Worm (Caenorhabditis elegans) whole organism, late embryonic: ENCODE results near the gene ubc-9.
A peak's percentile ranks its signal among the peaks of the same experiment; 100 is the strongest.

Source experiments
- T23F11.4 ChIP-seq: fragments of 200-800 bp; sonication (Bioruptor generic); optimal IDR thresholded peaks from 2 replicates; lab custom pipeline; 2018; ENCODE audit warnings: mild to moderate bottlenecking, missing genetic modification characterization, missing compliant biosample characterization
- ceh-14 ChIP-seq: sonication (generic microtip); optimal IDR thresholded peaks from 2 replicates; lab custom pipeline; 2016; ENCODE audit warnings: missing genotype, missing genetic modification characterization, missing compliant biosample characterization
- ceh-18 ChIP-seq: sonication (generic microtip); optimal IDR thresholded peaks from 2 replicates; lab custom pipeline; 2016; ENCODE audit warnings: missing genetic modification characterization, missing compliant biosample characterization
- ceh-19 ChIP-seq: fragments of 200-800 bp; sonication (Bioruptor generic); optimal IDR thresholded peaks from 2 replicates; lab custom pipeline; 2018; ENCODE audit warnings: mild to moderate bottlenecking, missing genetic modification characterization, missing compliant biosample characterization
- ceh-2 ChIP-seq: sonication (generic microtip); optimal IDR thresholded peaks from 2 replicates; lab custom pipeline; 2016; ENCODE audit warnings: missing genotype, missing genetic modification characterization, missing compliant biosample characterization
- ceh-30 ChIP-seq: fragments of 150-350 bp; optimal IDR thresholded peaks from 2 replicates; lab custom pipeline; 2014; ENCODE audit warnings: missing biosample characterization, missing genetic modification characterization
- ceh-34 ChIP-seq: sonication (generic microtip); optimal IDR thresholded peaks from 2 replicates; lab custom pipeline; 2016; ENCODE audit warnings: mild to moderate bottlenecking, missing genetic modification characterization, missing compliant biosample characterization
- ceh-48 ChIP-seq: sonication (generic microtip); optimal IDR thresholded peaks from 2 replicates; lab custom pipeline; 2016; ENCODE audit warnings: missing genetic modification characterization, inconsistent platforms, missing compliant biosample characterization
- che-1 ChIP-seq: sonication (generic microtip); optimal IDR thresholded peaks from 2 replicates; lab custom pipeline; 2016; ENCODE audit warnings: mild to moderate bottlenecking, missing genetic modification characterization, missing compliant biosample characterization
- dmd-4 ChIP-seq: sonication (generic microtip); optimal IDR thresholded peaks from 2 replicates; lab custom pipeline; 2016; ENCODE audit warnings: borderline replicate concordance, missing genetic modification characterization, missing compliant biosample characterization
- dve-1 ChIP-seq: sonication (generic microtip); optimal IDR thresholded peaks from 2 replicates; lab custom pipeline; 2017; ENCODE audit warnings: antibody characterized with exemption, mild to moderate bottlenecking, missing genetic modification characterization, missing compliant biosample characterization
- elt-2 ChIP-seq: sonication (generic microtip); optimal IDR thresholded peaks from 2 replicates; lab custom pipeline; 2016; ENCODE audit warnings: missing genetic modification reagents, missing genetic modification characterization, missing compliant biosample characterization
- ets-4 ChIP-seq: sonication (generic microtip); optimal IDR thresholded peaks from 2 replicates; lab custom pipeline; 2016; ENCODE audit warnings: missing genetic modification characterization, missing compliant biosample characterization
- eyg-1 ChIP-seq: sonication (generic microtip); optimal IDR thresholded peaks from 2 replicates; lab custom pipeline; 2016; ENCODE audit warnings: missing genotype, missing genetic modification characterization, missing compliant biosample characterization
- gmeb-2 ChIP-seq: sonication (generic microtip); optimal IDR thresholded peaks from 2 replicates; lab custom pipeline; 2016; ENCODE audit warnings: missing genetic modification characterization, inconsistent platforms, missing compliant biosample characterization
- hlh-13 ChIP-seq: fragments of 200-800 bp; sonication (Bioruptor generic); optimal IDR thresholded peaks from 2 replicates; lab custom pipeline; 2018; ENCODE audit warnings: mild to moderate bottlenecking, missing genetic modification characterization, missing compliant biosample characterization
- hlh-15 ChIP-seq: sonication (generic microtip); optimal IDR thresholded peaks from 2 replicates; lab custom pipeline; 2016; ENCODE audit warnings: missing genetic modification characterization, missing compliant biosample characterization
- hlh-30 ChIP-seq: sonication (generic microtip); optimal IDR thresholded peaks from 2 replicates; lab custom pipeline; 2017; ENCODE audit warnings: antibody characterized with exemption, missing genetic modification characterization, missing compliant biosample characterization; ENCODE audit not compliant: insufficient read depth
- hlh-6 ChIP-seq: sonication (generic microtip); optimal IDR thresholded peaks from 2 replicates; lab custom pipeline; 2016; ENCODE audit warnings: missing genotype, missing genetic modification characterization, missing compliant biosample characterization
- hlh-8 ChIP-seq: sonication (generic microtip); optimal IDR thresholded peaks from 2 replicates; lab custom pipeline; 2016; ENCODE audit warnings: missing genotype, missing genetic modification characterization, missing compliant biosample characterization
- lim-6 ChIP-seq: sonication (generic microtip); optimal IDR thresholded peaks from 2 replicates; lab custom pipeline; 2016; ENCODE audit warnings: missing genetic modification characterization, missing compliant biosample characterization
- lin-11 ChIP-seq: fragments of 200-800 bp; sonication (Bioruptor generic); optimal IDR thresholded peaks from 2 replicates; lab custom pipeline; 2018; ENCODE audit warnings: mild to moderate bottlenecking, missing genetic modification characterization, missing compliant biosample characterization
- mec-3 ChIP-seq: sonication (generic microtip); optimal IDR thresholded peaks from 2 replicates; lab custom pipeline; 2016; ENCODE audit warnings: borderline replicate concordance, missing genetic modification characterization, missing compliant biosample characterization
- nhr-232 ChIP-seq: sonication (generic microtip); optimal IDR thresholded peaks from 2 replicates; lab custom pipeline; 2016; ENCODE audit warnings: missing genetic modification characterization, missing compliant biosample characterization
- npax-4 ChIP-seq: sonication (generic microtip); optimal IDR thresholded peaks from 2 replicates; lab custom pipeline; 2016; ENCODE audit warnings: missing genetic modification characterization, missing compliant biosample characterization
- odd-2 ChIP-seq: sonication (generic microtip); optimal IDR thresholded peaks from 2 replicates; lab custom pipeline; 2017; ENCODE audit warnings: antibody characterized with exemption, mild to moderate bottlenecking, missing genetic modification characterization, missing compliant biosample characterization
- pag-3 ChIP-seq: sonication (generic microtip); optimal IDR thresholded peaks from 2 replicates; lab custom pipeline; 2016; ENCODE audit warnings: missing compliant biosample characterization, missing genetic modification characterization, borderline replicate concordance
- pha-2 ChIP-seq: sonication (generic microtip); optimal IDR thresholded peaks from 2 replicates; lab custom pipeline; 2017; ENCODE audit warnings: mild to moderate bottlenecking, missing genetic modification characterization, missing compliant biosample characterization
- pha-4 ChIP-seq: fragments of 150-350 bp; optimal IDR thresholded peaks from 2 replicates; lab custom pipeline; 2018; ENCODE audit warnings: missing biosample characterization, missing genetic modification reagents, missing genetic modification characterization
- pqm-1 ChIP-seq: sonication (generic microtip); optimal IDR thresholded peaks from 2 replicates; lab custom pipeline; 2016; ENCODE audit warnings: missing genetic modification characterization, missing compliant biosample characterization
- ref-2 ChIP-seq: sonication (generic microtip); optimal IDR thresholded peaks from 2 replicates; lab custom pipeline; 2016; ENCODE audit warnings: missing genetic modification characterization, missing compliant biosample characterization
- rnt-1 ChIP-seq: sonication (generic microtip); optimal IDR thresholded peaks from 2 replicates; lab custom pipeline; 2016; ENCODE audit warnings: missing genetic modification characterization, missing compliant biosample characterization
- sdc-2 ChIP-seq: sonication (generic microtip); optimal IDR thresholded peaks from 2 replicates; lab custom pipeline; 2016; ENCODE audit warnings: missing genotype, missing genetic modification characterization, missing compliant biosample characterization
- sox-2 ChIP-seq: fragments of 200-800 bp; sonication (Bioruptor generic); IDR thresholded peaks from 2 replicates; pipeline ENCODE4 v1.3.6; 2022; ENCODE audit warnings: missing genetic modification reagents, missing genetic modification characterization, missing compliant biosample characterization
- tbx-2 ChIP-seq: sonication (generic microtip); optimal IDR thresholded peaks from 2 replicates; lab custom pipeline; 2016; ENCODE audit warnings: missing genetic modification characterization, missing compliant biosample characterization
- ttx-3 ChIP-seq: sonication (generic microtip); optimal IDR thresholded peaks from 2 replicates; lab custom pipeline; 2016; ENCODE audit warnings: missing genetic modification reagents, missing genetic modification characterization, missing compliant biosample characterization
- unc-42 ChIP-seq: sonication (generic microtip); optimal IDR thresholded peaks from 2 replicates; lab custom pipeline; 2016; ENCODE audit warnings: missing genotype, missing genetic modification characterization, missing compliant biosample characterization
- zip-5 ChIP-seq: sonication (generic microtip); optimal IDR thresholded peaks from 2 replicates; lab custom pipeline; 2016; ENCODE audit warnings: missing genetic modification characterization, missing compliant biosample characterization

The ubc-9 gene

DNA sequence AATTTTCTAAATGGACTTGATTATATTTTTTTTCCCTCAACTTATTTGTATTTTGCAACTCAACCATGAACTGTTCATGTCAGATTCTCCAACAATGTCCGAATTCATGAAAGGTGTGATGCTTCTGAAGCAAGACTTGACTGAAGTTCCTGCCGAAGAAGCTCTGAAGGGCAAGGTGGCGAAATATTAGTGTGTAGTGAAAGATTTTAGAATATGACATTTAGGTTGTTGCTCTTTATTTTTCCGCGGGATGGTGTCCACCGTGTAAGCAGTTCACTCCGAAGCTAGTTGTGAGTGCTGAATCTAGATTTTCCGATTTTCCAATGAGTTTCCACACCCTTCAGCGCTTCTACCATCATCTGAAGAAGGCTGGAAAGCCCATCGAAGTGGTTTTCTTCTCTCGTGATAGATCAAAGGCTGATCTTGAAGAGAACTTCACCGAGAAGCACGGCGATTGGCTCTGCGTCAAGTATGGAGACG is 1.6 kb downstream of the ubc-9 start, which contains the start of gene F29B9.5:
Gene F29B9.5 (plus strand): TSS at position 51 of the 480 bp plus-strand sequence.
- TF ChIP-seq pag-3 (tag; lab: Kevin White, UChicago) (no peak), ceh-34 (tag; lab: Kevin White, UChicago) (no peak), sox-2 (GFP tag; lab: Robert Waterston, UW) (no peak), zip-5 (tag; lab: Kevin White, UChicago) (no peak), ceh-30 (tag; lab: Kevin White, UChicago) (no peak), dmd-4 (no peak), T23F11.4 (no peak), unc-42 (tag; lab: Kevin White, UChicago) (no peak), ceh-18 (tag; lab: Kevin White, UChicago) (no peak), eyg-1 (no peak), ceh-14 (tag; lab: Kevin White, UChicago) (no peak), ceh-48 (no peak)

- TF ChIP-seq npax-4 (no peak), hlh-13 (GFP tag; lab: Kevin White, UChicago) (no peak), che-1 (no peak), pqm-1 (tag; lab: Kevin White, UChicago) (no peak), gmeb-2 (no peak), tbx-2 (tag; lab: Kevin White, UChicago) (no peak), hlh-15 (no peak), lin-11 (tag; lab: Kevin White, UChicago) (no peak), lim-6 (tag; lab: Kevin White, UChicago) (no peak), rnt-1 (tag; lab: Kevin White, UChicago) (no peak), mec-3 (no peak), ref-2 (no peak), pha-4 (tag; lab: Kevin White, UChicago) (no peak), ceh-2 (tag; lab: Kevin White, UChicago) (no peak), elt-2 (tag; lab: Kevin White, UChicago) (no peak)
Measured at ce11 chrIV:4652962-4653361, 2.1 kb downstream of the ubc-9 start, which contains the start of gene psr-1. TSS of gene psr-1 (plus strand) at chrIV:4653262.

DNA sequence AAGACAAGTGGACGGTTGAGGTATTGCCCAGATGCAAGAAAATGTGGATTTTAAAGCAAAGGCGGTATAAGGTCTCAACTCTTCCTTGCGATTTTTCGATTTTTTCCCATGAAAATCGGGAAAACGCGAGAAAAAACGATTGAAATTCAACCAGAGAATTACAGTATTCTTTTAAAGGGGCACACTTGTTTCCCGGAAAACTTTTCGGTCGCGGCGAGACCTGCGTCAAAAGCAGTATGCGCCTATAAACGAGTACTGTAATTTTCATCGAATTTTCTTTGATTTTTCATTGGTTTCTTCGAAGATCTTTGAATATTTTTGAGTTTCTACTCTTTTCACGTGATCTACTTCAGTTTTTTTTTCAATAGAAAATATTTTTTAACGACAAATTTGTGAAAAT is 2.9 kb downstream of the ubc-9 start:
- TF ChIP-seq hlh-30, result no peak
- no peak for TF ChIP-seq ceh-19 (GFP tag; lab: Kevin White, UChicago)
- TF ChIP-seq dmd-4, result no peak
- no peak for TF ChIP-seq dve-1 (tag; lab: Kevin White, UChicago)
- no peak for TF ChIP-seq hlh-8 (tag; lab: Kevin White, UChicago)
- TF ChIP-seq hlh-6 (tag; lab: Kevin White, UChicago), result no peak
- TF ChIP-seq mec-3, result no peak
- no peak for TF ChIP-seq pha-2 (tag; lab: Kevin White, UChicago)
- no peak for TF ChIP-seq ets-4
- TF ChIP-seq odd-2, result no peak

- TF ChIP-seq hlh-6 (tag; lab: Kevin White, UChicago), result peak; percentile 64
- TF ChIP-seq sdc-2 (tag; lab: Kevin White, UChicago), result peak; percentile 53
- peak; percentile 34 for TF ChIP-seq ceh-34 (tag; lab: Kevin White, UChicago)
- TF ChIP-seq ttx-3, result no peak
- TF ChIP-seq nhr-232 (tag; lab: Kevin White, UChicago), result no peak
Measured at ce11 chrIV:4655979-4656378, 5.1 kb downstream of the ubc-9 start.
